Fruit fly (Drosophila melanogaster) whole organism, embryonic: ENCODE measurements around the gene alphaTub67C.

Experiments
- CG10267 ChIP-seq: fragments of 200-800 bp; sonication (Bioruptor generic); optimal IDR thresholded peaks from 2 replicates; lab custom pipeline; 2018; ENCODE audit warnings: missing biosample characterization, mild to moderate bottlenecking, missing genetic modification characterization, moderate library complexity
- CG11085 ChIP-seq: fragments of 200-800 bp; sonication (Bioruptor generic); IDR thresholded peaks from 2 replicates; pipeline ENCODE4 v1.3.6; 2022; ENCODE audit warnings: missing biosample characterization, missing genetic modification characterization
- CG12219 ChIP-seq: fragments of 200-800 bp; sonication (Bioruptor generic); optimal IDR thresholded peaks from 3 replicates; lab custom pipeline; 2018; ENCODE audit warnings: missing biosample characterization, mild to moderate bottlenecking, missing genetic modification characterization
- CG12299 ChIP-seq: fragments of 200-800 bp; sonication (Bioruptor generic); optimal IDR thresholded peaks from 2 replicates; lab custom pipeline; 2018; ENCODE audit warnings: missing biosample characterization, mild to moderate bottlenecking, missing genetic modification characterization
- CG13894 ChIP-seq: fragments of 200-800 bp; sonication (Bioruptor generic); optimal IDR thresholded peaks from 3 replicates; lab custom pipeline; 2018; ENCODE audit warnings: missing biosample characterization, mild to moderate bottlenecking, missing genetic modification characterization, moderate library complexity
- CG14441 ChIP-seq: fragments of 200-800 bp; sonication (Bioruptor generic); IDR thresholded peaks from 2 replicates; pipeline ENCODE4 v1.3.6; 2022; ENCODE audit warnings: missing biosample characterization, missing genetic modification characterization
- CG1647 ChIP-seq: fragments of 200-800 bp; sonication (Bioruptor generic); optimal IDR thresholded peaks from 3 replicates; lab custom pipeline; 2016; ENCODE audit warnings: missing biosample characterization, missing genetic modification characterization
- CG16815 ChIP-seq: fragments of 200-800 bp; sonication (Bioruptor generic); optimal IDR thresholded peaks from 3 replicates; lab custom pipeline; 2017; ENCODE audit warnings: missing biosample characterization, mild to moderate bottlenecking, missing genetic modification characterization
- CG18764 ChIP-seq: fragments of 200-800 bp; sonication (Bioruptor generic); optimal IDR thresholded peaks from 3 replicates; lab custom pipeline; 2016; ENCODE audit warnings: missing biosample characterization, missing genetic modification characterization
- CG2678 ChIP-seq: fragments of 200-800 bp; sonication (Bioruptor generic); optimal IDR thresholded peaks from 3 replicates; lab custom pipeline; 2019; ENCODE audit warnings: missing biosample characterization, mild to moderate bottlenecking, missing genetic modification characterization, moderate library complexity
- CG3281 ChIP-seq: fragments of 200-800 bp; sonication (Bioruptor generic); optimal IDR thresholded peaks from 3 replicates; lab custom pipeline; 2017; ENCODE audit warnings: missing biosample characterization, mild to moderate bottlenecking, missing genetic modification characterization
- CG4730 ChIP-seq: fragments of 200-800 bp; sonication (Bioruptor generic); IDR thresholded peaks from 2 replicates; pipeline ENCODE4 v1.3.6; 2022; ENCODE audit warnings: missing biosample characterization, missing genetic modification characterization
- CG4854 ChIP-seq: fragments of 200-800 bp; sonication (Bioruptor generic); optimal IDR thresholded peaks from 2 replicates; lab custom pipeline; 2016; ENCODE audit warnings: missing biosample characterization, missing genetic modification characterization, inconsistent platforms
- CG5180 ChIP-seq: fragments of 200-800 bp; sonication (Bioruptor generic); optimal IDR thresholded peaks from 3 replicates; lab custom pipeline; 2017; ENCODE audit warnings: missing biosample characterization, missing genetic modification characterization, mild to moderate bottlenecking, moderate library complexity, missing genetic modification reagents
- CG6683 ChIP-seq: fragments of 200-800 bp; sonication (Bioruptor generic); optimal IDR thresholded peaks from 2 replicates; lab custom pipeline; 2017; ENCODE audit warnings: missing biosample characterization, mild to moderate bottlenecking, missing genetic modification characterization, missing genetic modification reagents
- CG6791 ChIP-seq: fragments of 200-800 bp; sonication (Bioruptor generic); IDR thresholded peaks from 3 replicates; pipeline ENCODE4 v1.3.6; 2022; ENCODE audit warnings: missing biosample characterization, missing genetic modification characterization; ENCODE audit not compliant: partially characterized antibody
- CG6854 ChIP-seq: fragments of 200-800 bp; sonication (Bioruptor generic); optimal IDR thresholded peaks from 3 replicates; lab custom pipeline; 2017; ENCODE audit warnings: missing biosample characterization, mild to moderate bottlenecking, missing genetic modification characterization
- CG7556 ChIP-seq: fragments of 200-800 bp; sonication (Bioruptor generic); optimal IDR thresholded peaks from 2 replicates; lab custom pipeline; 2017; ENCODE audit warnings: missing biosample characterization, mild to moderate bottlenecking, missing genetic modification characterization
- CG8290 ChIP-seq, 3 experiments: fragments of 200-800 bp; sonication (Bioruptor generic); optimal IDR thresholded peaks; 2 replicates each; lab custom pipeline; 2016 to 2019; ENCODE audit warnings: missing biosample characterization in 3 of 3, missing genetic modification characterization in 3 of 3, mild to moderate bottlenecking in 2 of 3, moderate library complexity in 1 of 3
- CG9215 ChIP-seq: fragments of 200-800 bp; sonication (Bioruptor generic); IDR thresholded peaks from 2 replicates; pipeline ENCODE4 v1.3.6; 2022; ENCODE audit warnings: missing biosample characterization, missing genetic modification characterization
- CkIIα-i1 ChIP-seq: fragments of 200-800 bp; sonication (Bioruptor generic); IDR thresholded peaks from 2 replicates; pipeline ENCODE4 v1.3.6; 2022; ENCODE audit warnings: missing biosample characterization, missing genetic modification characterization
- CoRest ChIP-seq: fragments of 200-800 bp; sonication (Bioruptor generic); optimal IDR thresholded peaks from 3 replicates; lab custom pipeline; 2018; ENCODE audit warnings: missing biosample characterization, mild to moderate bottlenecking, missing genetic modification characterization, moderate library complexity
- D ChIP-seq, 2 experiments: fragments of 200-800 bp in 1 of 2; fragments of >200 bp in 1 of 2; sonication (Bioruptor generic) in 1 of 2; optimal IDR thresholded peaks; 2 replicates in 1 of 2; 3 replicates in 1 of 2; lab custom pipeline; 2017; ENCODE audit warnings: mild to moderate bottlenecking in 1 of 2, missing biosample characterization in 1 of 2, missing genetic modification characterization in 1 of 2, missing genetic modification reagents in 1 of 2
- Dek ChIP-seq: fragments of 200-800 bp; sonication (Bioruptor generic); optimal IDR thresholded peaks from 3 replicates; lab custom pipeline; 2019; ENCODE audit warnings: missing biosample characterization, mild to moderate bottlenecking, missing genetic modification characterization, moderate library complexity
- Doc3 ChIP-seq: fragments of 200-800 bp; sonication (Bioruptor generic); IDR thresholded peaks from 3 replicates; pipeline ENCODE4 v1.3.6; 2022; ENCODE audit warnings: missing biosample characterization, missing genetic modification characterization; ENCODE audit not compliant: partially characterized antibody
- Elba2 ChIP-seq: fragments of 200-800 bp; sonication (Bioruptor generic); optimal IDR thresholded peaks from 3 replicates; lab custom pipeline; 2016; ENCODE audit warnings: missing biosample characterization, missing genetic modification characterization
- Fer2 ChIP-seq: fragments of 200-800 bp; sonication (Bioruptor generic); optimal IDR thresholded peaks from 2 replicates; lab custom pipeline; 2018; ENCODE audit warnings: missing biosample characterization, mild to moderate bottlenecking, missing genetic modification characterization, moderate library complexity
- HLH4C ChIP-seq: fragments of 200-800 bp; sonication (Bioruptor generic); IDR thresholded peaks from 3 replicates; pipeline ENCODE4 v1.3.6; 2022; ENCODE audit warnings: missing biosample characterization, missing genetic modification characterization; ENCODE audit not compliant: partially characterized antibody
- HmgZ ChIP-seq: fragments of 200-800 bp; sonication (Bioruptor generic); optimal IDR thresholded peaks from 2 replicates; lab custom pipeline; 2018; ENCODE audit warnings: missing biosample characterization, mild to moderate bottlenecking, missing genetic modification characterization
- Lhr ChIP-seq: fragments of 200-800 bp; sonication (Bioruptor generic); optimal IDR thresholded peaks from 3 replicates; lab custom pipeline; 2017; ENCODE audit warnings: mild to moderate bottlenecking, missing biosample characterization, missing genetic modification reagents, missing genetic modification characterization
- Mad ChIP-seq: fragments of 200-800 bp; sonication (Bioruptor generic); optimal IDR thresholded peaks from 2 replicates; lab custom pipeline; 2016; ENCODE audit warnings: missing biosample characterization, missing genetic modification characterization
- Mes4 ChIP-seq: fragments of 200-800 bp; sonication (Bioruptor generic); optimal IDR thresholded peaks from 2 replicates; lab custom pipeline; 2016; ENCODE audit warnings: missing biosample characterization, missing genetic modification characterization
- NfI ChIP-seq: fragments of 200-800 bp; sonication (Bioruptor generic); optimal IDR thresholded peaks from 3 replicates; lab custom pipeline; 2018; ENCODE audit warnings: missing biosample characterization, mild to moderate bottlenecking, missing genetic modification characterization, moderate library complexity
- Opbp ChIP-seq: fragments of 200-800 bp; sonication (Bioruptor generic); IDR thresholded peaks from 3 replicates; pipeline ENCODE4 v1.3.6; 2022; ENCODE audit warnings: missing biosample characterization, missing genetic modification characterization; ENCODE audit not compliant: partially characterized antibody
- Scr ChIP-seq: fragments of 200-800 bp; sonication (Bioruptor generic); IDR thresholded peaks from 2 replicates; pipeline ENCODE4 v1.3.6; 2022; ENCODE audit warnings: missing biosample characterization, missing genetic modification characterization; ENCODE audit not compliant: partially characterized antibody
- Sin3A ChIP-seq: fragments of >200 bp; optimal IDR thresholded peaks from 2 replicates; lab custom pipeline; 2018
- Ssrp ChIP-seq: fragments of 200-800 bp; sonication (Bioruptor generic); optimal IDR thresholded peaks from 2 replicates; lab custom pipeline; 2018; ENCODE audit warnings: missing biosample characterization, mild to moderate bottlenecking, missing genetic modification characterization, moderate library complexity
- ab ChIP-seq: fragments of 200-800 bp; sonication (Bioruptor generic); optimal IDR thresholded peaks from 2 replicates; lab custom pipeline; 2016; ENCODE audit warnings: missing biosample characterization, missing genetic modification characterization
- bigmax ChIP-seq: fragments of 200-800 bp; sonication (Bioruptor generic); optimal IDR thresholded peaks from 2 replicates; lab custom pipeline; 2018; ENCODE audit warnings: missing biosample characterization, mild to moderate bottlenecking, missing genetic modification characterization
- dmrt11E ChIP-seq: fragments of 200-800 bp; sonication (Bioruptor generic); optimal IDR thresholded peaks from 3 replicates; lab custom pipeline; 2018; ENCODE audit warnings: missing biosample characterization, mild to moderate bottlenecking, missing genetic modification characterization, moderate library complexity
- fd102C ChIP-seq: fragments of 200-800 bp; sonication (Bioruptor generic); optimal IDR thresholded peaks from 2 replicates; lab custom pipeline; 2018; ENCODE audit warnings: missing biosample characterization, mild to moderate bottlenecking, missing genetic modification characterization, moderate library complexity
- hth ChIP-seq: fragments of >200 bp; optimal IDR thresholded peaks from 2 replicates; lab custom pipeline; 2017; ENCODE audit warnings: inconsistent platforms
- kni ChIP-seq: fragments of 200-800 bp; sonication (Bioruptor generic); optimal IDR thresholded peaks from 3 replicates; lab custom pipeline; 2017; ENCODE audit warnings: mild to moderate bottlenecking, missing biosample characterization, missing genetic modification reagents, missing genetic modification characterization
- lbe ChIP-seq: fragments of 200-800 bp; sonication (Bioruptor generic); optimal IDR thresholded peaks from 2 replicates; lab custom pipeline; 2016; ENCODE audit warnings: missing biosample characterization, mild to moderate bottlenecking, missing genetic modification characterization
- lilli ChIP-seq: fragments of 200-800 bp; sonication (Bioruptor generic); optimal IDR thresholded peaks from 3 replicates; lab custom pipeline; 2016; ENCODE audit warnings: missing biosample characterization, missing genetic modification characterization
- lov ChIP-seq, 2 experiments: fragments of 200-800 bp in 1 of 2; fragments of >200 bp in 1 of 2; sonication (Bioruptor generic) in 1 of 2; IDR thresholded peaks in 1 of 2; optimal IDR thresholded peaks in 1 of 2; 2 replicates in 1 of 2; 3 replicates in 1 of 2; pipeline versions ENCODE4 v1.3.6 to Lab custom; 2017 to 2022; ENCODE audit warnings: missing biosample characterization in 1 of 2, missing genetic modification characterization in 1 of 2
- nerfin-2 ChIP-seq: fragments of 200-800 bp; sonication (Bioruptor generic); IDR thresholded peaks from 2 replicates; pipeline ENCODE4 v1.3.6; 2022; ENCODE audit warnings: missing biosample characterization, missing genetic modification characterization; ENCODE audit not compliant: partially characterized antibody
- sob ChIP-seq: fragments of 200-800 bp; sonication (Bioruptor generic); IDR thresholded peaks from 2 replicates; pipeline ENCODE4 v1.3.6; 2022; ENCODE audit warnings: missing biosample characterization, missing genetic modification characterization
- trh ChIP-seq: fragments of 200-800 bp; sonication (Bioruptor generic); optimal IDR thresholded peaks from 2 replicates; lab custom pipeline; 2016; ENCODE audit warnings: missing biosample characterization, missing genetic modification characterization

Gene alphaTub67C

DNA sequence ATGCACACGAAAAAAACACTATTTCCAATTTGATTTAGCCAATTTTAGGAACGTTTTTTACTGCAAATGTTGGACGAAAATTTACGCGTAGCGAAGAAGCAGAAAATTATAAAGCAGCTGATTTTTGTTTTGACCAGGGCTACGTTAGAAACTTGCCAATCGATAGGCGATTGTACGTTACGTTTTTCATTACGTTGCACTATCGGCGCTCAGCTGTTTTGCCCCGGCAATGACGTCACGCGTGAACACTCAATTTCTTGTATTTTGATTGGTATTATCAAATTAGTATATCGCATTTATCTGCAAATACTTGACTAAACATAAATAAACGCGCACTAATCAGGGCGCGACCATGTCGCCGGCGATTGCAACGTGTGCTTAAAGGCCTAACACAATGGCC lies 2.1 kb upstream of the alphaTub67C start, which contains the start of the genes fry and CG16717 (continued):
- TF ChIP-seq lilli (GFP tag; lab: Kevin White, UChicago) (no peak), Sin3A (no peak), kni (GFP tag; lab: Kevin White, UChicago) (no peak), CG12219 (GFP tag; lab: Kevin White, UChicago) (no peak), CkIIα-i1 (GFP tag; lab: Robert Waterston, UW) (no peak), NfI (GFP tag; lab: Kevin White, UChicago) (no peak), fd102C (GFP tag; lab: Kevin White, UChicago) (no peak), Doc3 (GFP tag; lab: Robert Waterston, UW) (peak; percentile 69), CG8290 (GFP tag; optimal IDR thresholded peaks at IDR 0.05; lab: Kevin White, UChicago) (no peak), CG8290 (tag; optimal IDR thresholded peaks at IDR 0.05; lab: Kevin White, UChicago) (no peak), lov (optimal IDR thresholded peaks at IDR 0.05; lab: Kevin White, UChicago) (no peak), lov (GFP tag; IDR thresholded peaks at IDR 0.05; lab: Robert Waterston, UW) (no peak), CG7556 (no peak), CG9215 (GFP tag; lab: Robert Waterston, UW) (no peak), bigmax (GFP tag; lab: Kevin White, UChicago) (no peak), CG14441 (GFP tag; lab: Robert Waterston, UW) (no peak), CG6791 (peak; percentile 67), Dek (tag; lab: Kevin White, UChicago) (no peak), ab (no peak), lbe (peak; percentile 5), CG11085 (GFP tag; lab: Robert Waterston, UW) (no peak), Mad (GFP tag; lab: Kevin White, UChicago) (no peak), Ssrp (no peak), CG4730 (no peak), trh (GFP tag; lab: Kevin White, UChicago) (no peak), Lhr (GFP tag; lab: Kevin White, UChicago) (no peak), Elba2 (GFP tag; lab: Kevin White, UChicago) (peak; percentile 48), CG10267 (tag; lab: Kevin White, UChicago) (peak; percentile 9), CoRest (tag; lab: Kevin White, UChicago) (no peak), CG18764 (no peak), CG2678 (tag; lab: Kevin White, UChicago) (no peak), Scr (GFP tag; lab: Robert Waterston, UW) (peak; percentile 66), HmgZ (tag; lab: Kevin White, UChicago) (peak; percentile 15), CG3281 (GFP tag; lab: Kevin White, UChicago) (peak; percentile 54), CG1647 (GFP tag; lab: Kevin White, UChicago) (no peak), sob (GFP tag; lab: Robert Waterston, UW) (no peak), CG4854 (no peak), CG5180 (GFP tag; lab: Kevin White, UChicago) (no peak), D (optimal IDR thresholded peaks at IDR 0.05; lab: Kevin White, UChicago) (no peak), D (GFP tag; optimal IDR thresholded peaks at IDR 0.05; lab: Kevin White, UChicago) (no peak), Opbp (GFP tag; lab: Robert Waterston, UW) (peak; percentile 69; the same call in 2 of the 3 replicates), Mes4 (GFP tag; lab: Kevin White, UChicago) (no peak), hth (no peak), CG12299 (tag; lab: Kevin White, UChicago) (no peak), CG6683 (GFP tag; lab: Kevin White, UChicago) (no peak), dmrt11E (no peak), HLH4C (GFP tag; lab: Robert Waterston, UW) (peak; percentile 56), Fer2 (tag; lab: Kevin White, UChicago) (no peak), CG6854 (GFP tag; lab: Kevin White, UChicago) (no peak), CG13894 (tag; lab: Kevin White, UChicago) (no peak), CG16815 (GFP tag; lab: Kevin White, UChicago) (no peak), nerfin-2 (GFP tag; lab: Robert Waterston, UW) (no peak)
